Fruit fly (Drosophila melanogaster) whole organism, embryonic: Measurements from ENCODE around the gene CG31468.

ENCODE experiments used
- CkIIα-i1 ChIP-seq: fragments of 200-800 bp; sonication (Bioruptor generic); IDR thresholded peaks from 2 replicates; pipeline ENCODE4 v1.3.6; 2022; ENCODE audit warnings: missing biosample characterization, missing genetic modification characterization
- amos ChIP-seq: fragments of 200-800 bp; sonication (Bioruptor generic); IDR thresholded peaks from 2 replicates; pipeline ENCODE4 v1.3.6; 2022; ENCODE audit warnings: missing biosample characterization, missing genetic modification characterization; ENCODE audit not compliant: partially characterized antibody
- croc ChIP-seq: fragments of 200-800 bp; sonication (Bioruptor generic); conservative IDR thresholded peaks from 3 replicates; pipeline ENCODE4 v1.3.6; 2022; ENCODE audit warnings: missing biosample characterization, missing genetic modification characterization
- kni ChIP-seq: fragments of 200-800 bp; sonication (Bioruptor generic); optimal IDR thresholded peaks from 3 replicates; lab custom pipeline; 2017; ENCODE audit warnings: mild to moderate bottlenecking, missing biosample characterization, missing genetic modification reagents, missing genetic modification characterization

DNA sequence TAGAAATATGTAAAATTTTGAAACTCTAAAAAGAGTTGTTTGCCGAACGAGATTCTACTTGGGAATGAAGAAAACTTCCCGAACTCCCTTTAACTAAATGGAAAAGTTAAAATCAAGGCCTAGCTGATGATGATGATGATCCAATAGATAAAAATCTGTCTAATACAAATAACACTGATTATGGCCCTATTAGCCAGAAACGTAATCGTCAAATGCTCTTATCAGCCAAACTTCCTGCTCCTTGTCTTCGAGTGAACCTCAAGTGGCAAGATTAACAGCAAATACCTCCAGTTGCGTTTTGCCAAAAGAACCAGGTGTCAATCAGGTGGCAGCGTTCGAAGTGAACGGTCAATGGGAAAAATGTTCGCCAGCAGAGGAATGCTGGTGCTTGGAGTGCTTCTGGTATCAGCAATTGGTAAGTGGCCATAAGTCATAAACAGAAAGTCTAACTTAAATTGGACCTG is at the start of gene CG31468, which contains the start of gene Gba1a:
- TF ChIP-seq CkIIα-i1 (GFP tag; lab: Robert Waterston, UW): no peak
- no peak for TF ChIP-seq amos
- no peak for TF ChIP-seq kni
- no peak for TF ChIP-seq croc (GFP tag; lab: Robert Waterston, UW)
